Fruit fly (Drosophila melanogaster): Measurements from ENCODE around the gene msd5.

msd5 gene

DNA sequence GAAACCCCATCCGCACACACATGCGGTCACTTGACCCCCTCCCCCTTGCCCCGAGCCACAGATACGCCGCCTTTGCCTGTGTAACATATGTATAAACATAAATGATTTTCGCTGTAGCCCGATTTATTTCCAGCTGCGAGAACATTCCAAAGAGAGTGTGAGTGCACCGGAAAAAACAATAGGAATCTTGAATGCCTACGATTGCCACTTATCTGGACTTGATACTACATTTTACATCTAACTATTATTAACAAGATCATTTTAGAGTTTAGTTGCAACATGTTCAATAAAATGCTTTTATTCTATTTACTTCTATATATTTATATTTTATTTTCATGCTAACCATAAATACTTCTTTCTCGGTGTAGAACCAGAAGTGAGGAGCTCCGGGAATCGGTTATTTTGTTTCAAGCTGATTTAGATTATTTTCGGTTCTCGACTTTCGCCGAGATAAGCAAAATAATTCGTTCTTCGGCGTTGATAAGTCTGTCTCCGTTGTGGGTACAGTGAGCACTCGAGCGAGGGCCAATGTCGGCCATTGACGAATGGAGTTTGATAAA lies 32.8 kb downstream of the msd5 start (continued):
- TF ChIP-seq jumu (GFP tag; optimal IDR thresholded peaks at IDR 0.05) (no peak), CG7963 (GFP tag; IDR thresholded peaks at IDR 0.05; ENCODE audit: partially characterized antibody) (no peak), tx (GFP tag; optimal IDR thresholded peaks at IDR 0.05) (no peak), CG3847 (GFP tag; IDR thresholded peaks at IDR 0.05) (peak; percentile 68), Pdp1 (GFP tag; optimal IDR thresholded peaks at IDR 0.05) (peak; percentile 3 to 42), lmd (GFP tag; IDR thresholded peaks at IDR 0.05) (peak; percentile 83), psq (GFP tag; optimal IDR thresholded peaks at IDR 0.05) (peak; percentile 54), amos (GFP tag; IDR thresholded peaks at IDR 0.05; ENCODE audit: partially characterized antibody) (no peak), CG12104 (GFP tag; optimal IDR thresholded peaks at IDR 0.05) (peak; percentile 60), CHES-1-like (GFP tag; optimal IDR thresholded peaks at IDR 0.05) (peak; percentile 28), BtbVII (GFP tag; optimal IDR thresholded peaks at IDR 0.05) (peak; percentile 88), crol (GFP tag; IDR thresholded peaks at IDR 0.05) (peak; percentile 85), CG7745 (tag; optimal IDR thresholded peaks at IDR 0.05) (no peak), CG4820 (GFP tag; optimal IDR thresholded peaks at IDR 0.05) (peak; percentile 73), CG15479 (GFP tag; optimal IDR thresholded peaks at IDR 0.05) (peak; percentile 17), zen2 (GFP tag; IDR thresholded peaks at IDR 0.05; ENCODE audit: partially characterized antibody) (no peak), Dfd (GFP tag; optimal IDR thresholded peaks at IDR 0.05) (no peak), dan (GFP tag; IDR thresholded peaks at IDR 0.05) (no peak), chif (GFP tag; optimal IDR thresholded peaks at IDR 0.05) (peak; percentile 3 to 55), row (GFP tag; IDR thresholded peaks at IDR 0.05) (peak; percentile 92), NC2α (GFP tag; optimal IDR thresholded peaks at IDR 0.05) (no peak), Dref (GFP tag; IDR thresholded peaks at IDR 0.05) (no peak), Hsf (GFP tag; optimal IDR thresholded peaks at IDR 0.05) (peak; percentile 50), D (optimal IDR thresholded peaks at IDR 0.05) (no peak), D (GFP tag; optimal IDR thresholded peaks at IDR 0.05) (peak; percentile 87), dmrt11E (tag; optimal IDR thresholded peaks at IDR 0.05) (peak; percentile 90), CG11696 (GFP tag; IDR thresholded peaks at IDR 0.05) (peak; percentile 69), al (GFP tag; IDR thresholded peaks at IDR 0.05) (peak; percentile 63), Drgx (GFP tag; IDR thresholded peaks at IDR 0.05) (peak; percentile 23; the same call in 1 of the 2 replicates), Side (GFP tag; optimal IDR thresholded peaks at IDR 0.05) (no peak), CG14710 (tag; optimal IDR thresholded peaks at IDR 0.05) (peak; percentile 92), HLH3B (GFP tag; IDR thresholded peaks at IDR 0.05) (peak; percentile 83), gem (tag; optimal IDR thresholded peaks at IDR 0.05) (peak; percentile 92), sug (tag; optimal IDR thresholded peaks at IDR 0.05) (peak; percentile 72), CG10366 (GFP tag; IDR thresholded peaks at IDR 0.05) (peak; percentile 79), CG6272 (GFP tag; IDR thresholded peaks at IDR 0.05) (peak; percentile 62), Stat92E (GFP tag; optimal IDR thresholded peaks at IDR 0.05) (peak in 1 of 3 experiments; percentile 37), nom (GFP tag; optimal IDR thresholded peaks at IDR 0.05) (peak; percentile 39), CG3995 (GFP tag; optimal IDR thresholded peaks at IDR 0.05) (no peak), CG11093 (GFP tag; IDR thresholded peaks at IDR 0.05) (peak; percentile 55; the same call in 2 of the 3 replicates), CG2889 (GFP tag; IDR thresholded peaks at IDR 0.05) (peak; percentile 67; the same call in 2 of the 3 replicates), Tbp (GFP tag; optimal IDR thresholded peaks at IDR 0.05) (no peak), sim (GFP tag; IDR thresholded peaks at IDR 0.05) (peak; percentile 69; the same call in 1 of the 2 replicates), CG11560 (tag; IDR thresholded peaks at IDR 0.05) (0 out of 3 replicates have a peak, but pooled peaks have one; percentile 48), cad (GFP tag; optimal IDR thresholded peaks at IDR 0.05) (no peak), pfk (GFP tag; optimal IDR thresholded peaks at IDR 0.05) (peak; percentile 1), CG1233 (GFP tag; optimal IDR thresholded peaks at IDR 0.05) (peak; percentile 72), nerfin-2 (GFP tag; IDR thresholded peaks at IDR 0.05; ENCODE audit: partially characterized antibody) (no peak), CG11085 (GFP tag; IDR thresholded peaks at IDR 0.05) (no peak), ranshi (GFP tag; IDR thresholded peaks at IDR 0.05) (peak; percentile 78; the same call in 1 of the 2 replicates), CG16815 (GFP tag; optimal IDR thresholded peaks at IDR 0.05) (peak; percentile 76)

All from whole organism, embryonic.